Worm (Caenorhabditis elegans): ENCODE data around the gene mec-3.

The mec-3 gene

DNA sequence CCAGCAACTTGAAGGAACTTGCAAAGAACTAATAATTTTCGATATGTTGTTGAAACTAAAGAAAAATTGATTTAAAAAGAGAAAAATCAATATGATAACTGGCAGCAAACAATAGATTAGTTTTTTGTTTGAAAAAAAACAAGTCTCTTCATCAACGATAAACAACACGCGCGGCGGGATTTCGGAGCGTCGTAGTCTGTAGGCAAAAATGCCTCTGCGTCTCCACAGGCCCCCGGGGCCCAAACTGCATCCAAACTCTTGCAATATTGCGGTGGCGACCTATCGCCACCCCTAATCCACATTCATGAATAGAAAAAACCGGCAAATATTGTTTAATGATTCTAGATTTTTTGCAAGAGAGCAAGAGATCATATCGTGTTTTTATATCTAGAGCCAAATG, 36.5 kb downstream of the mec-3 start (continued):
- TF ChIP-seq mdl-1 (tag; optimal IDR thresholded peaks at IDR 0.05) (peak in 1 of 2 experiments; percentile 1), lsy-2 (tag; optimal IDR thresholded peaks at IDR 0.05) (no peak), ceh-62 (tag; optimal IDR thresholded peaks at IDR 0.05) (no peak), ZK546.5 (tag; optimal IDR thresholded peaks at IDR 0.05) (no peak), F26F4.8 (GFP tag; conservative IDR thresholded peaks at IDR 0.05) (no peak), php-3 (GFP tag; IDR thresholded peaks at IDR 0.05) (no peak), daf-19 (GFP tag; conservative IDR thresholded peaks at IDR 0.05) (no peak), nhr-77 (tag; optimal IDR thresholded peaks at IDR 0.05) (no peak), F10B5.3 (tag; optimal IDR thresholded peaks at IDR 0.05) (no peak), nhr-42 (GFP tag; IDR thresholded peaks at IDR 0.05) (no peak), nhr-41 (GFP tag; IDR thresholded peaks at IDR 0.05) (no peak), set-16 (GFP tag; IDR thresholded peaks at IDR 0.05) (no peak), nhr-48 (tag; optimal IDR thresholded peaks at IDR 0.05) (no peak), nhr-6 (tag; optimal IDR thresholded peaks at IDR 0.05) (peak; percentile 42), zfp-3 (GFP tag; conservative IDR thresholded peaks at IDR 0.05) (no peak), duxl-1 (tag; optimal IDR thresholded peaks at IDR 0.05; ENCODE audit: poor library complexity) (no peak), aha-1 (tag) (peak; percentile 82), hif-1 (tag; optimal IDR thresholded peaks at IDR 0.05) (no peak), lin-29 (GFP tag; IDR thresholded peaks at IDR 0.05) (no peak), Y105C5A.15 (GFP tag; IDR thresholded peaks at IDR 0.05) (no peak), ama-1 (optimal IDR thresholded peaks at IDR 0.05) (no peak), mxl-3 (GFP tag; optimal IDR thresholded peaks at IDR 0.05) (no peak), egl-43 (GFP tag; IDR thresholded peaks at IDR 0.05) (no peak), fkh-10 (GFP tag; optimal IDR thresholded peaks at IDR 0.05) (no peak), ctbp-1 (GFP tag; IDR thresholded peaks at IDR 0.05) (no peak), F44E2.7 (GFP tag; IDR thresholded peaks at IDR 0.05) (no peak), unc-130 (GFP tag; optimal IDR thresholded peaks at IDR 0.05) (no peak)

ce11 chrIV:10424535-10424934, 37.1 kb downstream of the mec-3 start, which contains the start of gene F13B12.1:
TSS of gene F13B12.1 (minus strand) at chrIV:10424635.
- peak; percentile 17; the same call in 1 of the 2 replicates for TF ChIP-seq Y48G9A.11 (GFP tag; IDR thresholded peaks at IDR 0.05)
- TF ChIP-seq ces-1 (GFP tag; optimal IDR thresholded peaks at IDR 0.05): no peak
- no peak for TF ChIP-seq lin-1 (GFP tag; IDR thresholded peaks at IDR 0.05)
- peak in 1 of 2 experiments; percentile 70 for TF ChIP-seq unc-62 (GFP tag; optimal IDR thresholded peaks at IDR 0.05 in 1 of 2)
- TF ChIP-seq unc-62 (tag; optimal IDR thresholded peaks at IDR 0.05): no peak
- TF ChIP-seq nhr-237 (tag; optimal IDR thresholded peaks at IDR 0.05): no peak
- no peak for TF ChIP-seq set-16 (GFP tag; IDR thresholded peaks at IDR 0.05)

- TF ChIP-seq pha-4 (GFP tag; IDR thresholded peaks at IDR 0.05): no peak
- TF ChIP-seq pha-4 (tag; optimal IDR thresholded peaks at IDR 0.05): no peak
- TF ChIP-seq ceh-20 (GFP tag; IDR thresholded peaks at IDR 0.05): no peak
- TF ChIP-seq spr-1 (tag; optimal IDR thresholded peaks at IDR 0.05): no peak
- TF ChIP-seq hlh-11 (tag; optimal IDR thresholded peaks at IDR 0.05): no peak
- TF ChIP-seq fos-1 (tag; optimal IDR thresholded peaks at IDR 0.05): no peak
- no peak for TF ChIP-seq D1046.2 (GFP tag; IDR thresholded peaks at IDR 0.05)
- TF ChIP-seq sdz-12 (GFP tag; optimal IDR thresholded peaks at IDR 0.05): no peak
These were observed 39.4 kb downstream of the mec-3 start for ce11 chrIV:10422230-10422629.
